Worm (Caenorhabditis elegans): ENCODE data around the gene F16G10.3.

DNA sequence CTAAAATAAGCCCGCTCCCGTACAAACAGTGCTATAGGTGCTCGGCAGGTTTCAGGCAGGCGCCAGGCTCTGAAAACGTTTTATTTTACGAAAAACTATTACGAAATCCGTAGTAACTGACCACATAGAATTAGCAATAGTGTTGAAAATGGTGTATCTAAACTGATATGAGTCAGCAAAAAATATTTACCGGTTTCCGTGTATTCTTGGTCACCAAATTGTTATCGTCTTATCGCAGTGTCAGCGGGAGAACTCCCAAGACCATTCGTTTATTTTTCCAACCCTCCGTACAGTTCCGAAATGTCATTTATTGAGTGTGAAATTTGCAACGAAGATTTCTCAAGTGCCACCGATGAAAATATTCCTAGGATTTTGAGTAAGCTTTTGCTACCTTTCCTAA lies 40.0 kb upstream of the F16G10.3 start, which contains the start of gene F43C11.8:
- TF ChIP-seq nhr-11 (tag; optimal IDR thresholded peaks at IDR 0.05) = no peak
- no peak for TF ChIP-seq ceh-63 (GFP tag; optimal IDR thresholded peaks at IDR 0.05)
- no peak for TF ChIP-seq mdl-1 (tag; optimal IDR thresholded peaks at IDR 0.05)
- TF ChIP-seq unc-62 (GFP tag; optimal IDR thresholded peaks at IDR 0.05) = no peak
- no peak for TF ChIP-seq aly-2 (tag; optimal IDR thresholded peaks at IDR 0.05)
- TF ChIP-seq pqm-1 (tag; optimal IDR thresholded peaks at IDR 0.05) = no peak
- TF ChIP-seq xbp-1 (tag; optimal IDR thresholded peaks at IDR 0.05) = no peak
- no peak for TF ChIP-seq lin-13 (GFP tag; optimal IDR thresholded peaks at IDR 0.05)
- no peak for TF ChIP-seq snpc-4 (tag; optimal IDR thresholded peaks at IDR 0.05)

Data from whole organism, L1 larva.